Worm (Caenorhabditis elegans) whole organism, L3 larva: ENCODE data around the gene F56D6.8.

Experiments used
- unc-62 ChIP-seq: fragments of 150-350 bp; sonication (generic microtip); optimal IDR thresholded peaks from 4 replicates; lab custom pipeline; 2014; ENCODE audit warnings: missing biosample characterization, missing genetic modification reagents, missing genetic modification characterization
- zag-1 ChIP-seq: fragments of 150-350 bp; optimal IDR thresholded peaks from 2 replicates; lab custom pipeline; 2014; ENCODE audit warnings: missing biosample characterization, missing genetic modification characterization
- ztf-11 ChIP-seq: fragments of 150-350 bp; optimal IDR thresholded peaks from 2 replicates; lab custom pipeline; 2014; ENCODE audit warnings: missing biosample characterization, missing genetic modification characterization

- TF ChIP-seq unc-62 (GFP tag; lab: Kevin White, UChicago) (no peak), ztf-11 (tag; lab: Kevin White, UChicago) (no peak), zag-1 (tag; lab: Kevin White, UChicago) (no peak)
These were observed 45.2 kb downstream of the F56D6.8 start for ce11 chrIV:3848985-3849384.
